Worm (Caenorhabditis elegans): ENCODE results near the gene ZK666.14.

The ZK666.14 gene

ce11 chrII:10482899-10483298 is 11.7 kb upstream of the ZK666.14 start:
- TF ChIP-seq ceh-14 (tag; optimal IDR thresholded peaks at IDR 0.05): no peak
- TF ChIP-seq pha-4 (tag; optimal IDR thresholded peaks at IDR 0.05): no peak
- no peak for TF ChIP-seq ceh-22 (tag; optimal IDR thresholded peaks at IDR 0.05)
- no peak for TF ChIP-seq T23F11.4 (GFP tag; optimal IDR thresholded peaks at IDR 0.05)
- TF ChIP-seq che-1 (tag; optimal IDR thresholded peaks at IDR 0.05): no peak
- TF ChIP-seq hlh-6 (tag; optimal IDR thresholded peaks at IDR 0.05): no peak
- TF ChIP-seq npax-4 (tag; optimal IDR thresholded peaks at IDR 0.05): no peak
- no peak for TF ChIP-seq nfya-1 (tag; optimal IDR thresholded peaks at IDR 0.05)
- no peak for TF ChIP-seq tbx-7 (tag; optimal IDR thresholded peaks at IDR 0.05)
- no peak for TF ChIP-seq tbx-2 (tag; optimal IDR thresholded peaks at IDR 0.05)
- no peak for TF ChIP-seq pha-2 (tag; optimal IDR thresholded peaks at IDR 0.05)
- TF ChIP-seq fax-1 (tag; optimal IDR thresholded peaks at IDR 0.05): no peak
- TF ChIP-seq hlh-13 (GFP tag; optimal IDR thresholded peaks at IDR 0.05): no peak
- no peak for TF ChIP-seq ama-1 (optimal IDR thresholded peaks at IDR 0.05)
- TF ChIP-seq F13H6.1 (tag; optimal IDR thresholded peaks at IDR 0.05): no peak
- TF ChIP-seq ceh-48 (tag; optimal IDR thresholded peaks at IDR 0.05): no peak
- no peak for TF ChIP-seq nhr-232 (tag; optimal IDR thresholded peaks at IDR 0.05)
- TF ChIP-seq odd-2 (tag; optimal IDR thresholded peaks at IDR 0.05): no peak
- TF ChIP-seq ref-2 (tag; optimal IDR thresholded peaks at IDR 0.05): no peak
- no peak for TF ChIP-seq gmeb-2 (tag; optimal IDR thresholded peaks at IDR 0.05)

- TF ChIP-seq nhr-232 (tag; optimal IDR thresholded peaks at IDR 0.05) (no peak), eyg-1 (tag; optimal IDR thresholded peaks at IDR 0.05) (no peak), che-1 (tag; optimal IDR thresholded peaks at IDR 0.05) (no peak), unc-42 (tag; optimal IDR thresholded peaks at IDR 0.05) (no peak), ceh-22 (tag; optimal IDR thresholded peaks at IDR 0.05) (no peak), ama-1 (optimal IDR thresholded peaks at IDR 0.05) (no peak), hlh-6 (tag; optimal IDR thresholded peaks at IDR 0.05) (no peak), dmd-4 (tag; optimal IDR thresholded peaks at IDR 0.05; ENCODE audit: borderline replicate concordance) (no peak), unc-55 (GFP tag; optimal IDR thresholded peaks at IDR 0.05) (no peak), fkh-10 (GFP tag; optimal IDR thresholded peaks at IDR 0.05) (no peak)
Observed at ce11 chrII:10483860-10484259, 10.7 kb upstream of the ZK666.14 start.

ce11 chrII:10485640-10486039 is 8.9 kb upstream of the ZK666.14 start:
- TF ChIP-seq elt-2 (tag; optimal IDR thresholded peaks at IDR 0.05) (no peak), tbx-7 (tag; optimal IDR thresholded peaks at IDR 0.05) (no peak), pha-4 (tag; optimal IDR thresholded peaks at IDR 0.05) (no peak), hlh-8 (tag; optimal IDR thresholded peaks at IDR 0.05) (no peak), ttx-3 (tag; optimal IDR thresholded peaks at IDR 0.05) (no peak), fkh-6 (tag; optimal IDR thresholded peaks at IDR 0.05) (no peak), pros-1 (tag; optimal IDR thresholded peaks at IDR 0.05) (no peak), unc-3 (GFP tag; conservative IDR thresholded peaks at IDR 0.05) (no peak), unc-3 (tag; optimal IDR thresholded peaks at IDR 0.05) (no peak), sox-4 (tag; optimal IDR thresholded peaks at IDR 0.05) (no peak), mec-3 (tag; optimal IDR thresholded peaks at IDR 0.05; ENCODE audit: borderline replicate concordance) (no peak), pat-9 (tag; optimal IDR thresholded peaks at IDR 0.05) (no peak), ceh-48 (tag; optimal IDR thresholded peaks at IDR 0.05) (no peak), pha-2 (tag; optimal IDR thresholded peaks at IDR 0.05) (no peak), ceh-30 (tag; optimal IDR thresholded peaks at IDR 0.05) (no peak), pag-3 (tag; optimal IDR thresholded peaks at IDR 0.05; ENCODE audit: borderline replicate concordance) (no peak), nhr-232 (tag; optimal IDR thresholded peaks at IDR 0.05) (no peak), syd-9 (tag; optimal IDR thresholded peaks at IDR 0.05) (no peak), sdc-2 (tag; optimal IDR thresholded peaks at IDR 0.05) (no peak), ceh-9 (tag; optimal IDR thresholded peaks at IDR 0.05) (no peak), che-1 (tag; optimal IDR thresholded peaks at IDR 0.05) (no peak)

Data from whole organism, late embryonic.